Fruit fly (Drosophila melanogaster) whole organism, adult: Measurements from ENCODE around the gene CG13698.

Experiments
- CG14711 ChIP-seq: fragments of 200-800 bp; sonication (Bioruptor generic); optimal IDR thresholded peaks from 2 replicates; lab custom pipeline; 2018; ENCODE audit warnings: missing biosample characterization, mild to moderate bottlenecking, missing genetic modification characterization, moderate library complexity
- CG1620 ChIP-seq: fragments of 200-800 bp; sonication (Bioruptor generic); optimal IDR thresholded peaks from 2 replicates; lab custom pipeline; 2016; ENCODE audit warnings: missing biosample characterization, missing genetic modification characterization
- Crg-1 ChIP-seq: fragments of 200-800 bp; sonication (Bioruptor generic); optimal IDR thresholded peaks from 2 replicates; lab custom pipeline; 2016; ENCODE audit warnings: missing biosample characterization, missing genetic modification characterization
- bab1 ChIP-seq: fragments of 200-800 bp; sonication (Bioruptor generic); optimal IDR thresholded peaks from 3 replicates; lab custom pipeline; 2019; ENCODE audit warnings: missing biosample characterization, mild to moderate bottlenecking, missing genetic modification characterization, moderate library complexity

DNA sequence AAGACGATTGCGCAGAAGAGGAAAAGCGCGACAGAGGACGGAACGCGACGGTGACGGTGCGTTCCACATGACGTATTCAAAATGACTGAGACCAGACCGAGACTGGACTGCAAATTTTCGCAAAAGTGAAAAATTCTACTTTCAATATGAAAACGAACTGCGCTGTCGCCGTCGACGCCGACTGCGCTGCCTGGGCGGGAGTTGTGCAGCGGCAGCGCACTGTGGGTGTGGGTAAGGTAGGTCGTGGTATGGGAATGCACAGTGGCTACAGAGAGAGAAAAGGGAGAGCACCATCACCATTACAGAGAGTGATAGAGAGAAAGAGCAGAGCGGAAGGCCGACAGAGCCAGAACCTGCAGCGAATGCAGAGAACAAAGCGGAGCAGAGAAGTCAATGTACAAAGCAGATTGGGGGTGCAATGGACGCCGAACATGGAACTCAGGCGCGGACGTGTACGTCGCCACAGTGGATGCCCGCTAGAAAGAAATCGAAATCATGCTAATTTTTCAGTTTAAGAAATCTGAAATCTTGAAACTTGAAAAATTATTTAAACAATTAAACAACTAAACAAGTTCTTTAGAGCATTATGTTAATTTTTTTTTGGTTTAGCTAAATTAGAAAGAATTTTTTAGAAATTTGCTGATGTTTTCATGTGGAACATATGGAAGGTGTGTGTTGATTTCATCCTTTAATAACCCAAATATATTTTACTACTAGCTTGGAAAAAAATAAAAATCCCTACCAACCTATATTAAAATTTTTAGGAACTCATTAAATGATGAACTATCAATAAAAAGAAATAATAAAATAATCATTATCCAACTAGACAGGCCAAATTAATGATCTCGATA is 41.1 kb downstream of the CG13698 start, which contains the start of gene Eip75B:
- TF ChIP-seq Crg-1 (GFP tag; lab: Kevin White, UChicago) (no peak), CG1620 (no peak), CG14711 (tag; lab: Kevin White, UChicago) (no peak), bab1 (GFP tag; lab: Kevin White, UChicago) (no peak)
